Fruit fly (Drosophila melanogaster): ENCODE measurements around the gene Cyp6a18.

Cyp6a18 gene

DNA sequence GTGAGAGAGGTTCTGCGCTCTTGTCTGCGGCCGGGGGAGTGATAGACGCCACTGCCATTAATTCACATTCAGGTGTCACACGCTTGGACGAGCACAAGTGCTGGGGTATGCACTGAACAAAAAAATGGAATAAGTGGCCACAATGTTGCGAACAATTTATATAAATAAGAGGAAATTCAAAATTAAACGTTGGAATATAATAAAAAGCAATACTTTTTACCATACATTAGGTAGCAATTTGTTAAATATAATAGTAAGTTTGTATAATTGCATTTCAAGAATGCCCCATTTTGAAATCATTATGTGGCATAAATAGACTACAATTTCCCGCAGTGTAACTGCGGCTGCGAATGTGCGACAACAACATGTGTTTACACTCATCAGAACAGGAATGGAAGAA is 41.4 kb downstream of the Cyp6a18 start:
- no peak for TF ChIP-seq CG8478 (optimal IDR thresholded peaks at IDR 0.05)
- TF ChIP-seq CTCF (optimal IDR thresholded peaks at IDR 0.05) = no peak

DNA sequence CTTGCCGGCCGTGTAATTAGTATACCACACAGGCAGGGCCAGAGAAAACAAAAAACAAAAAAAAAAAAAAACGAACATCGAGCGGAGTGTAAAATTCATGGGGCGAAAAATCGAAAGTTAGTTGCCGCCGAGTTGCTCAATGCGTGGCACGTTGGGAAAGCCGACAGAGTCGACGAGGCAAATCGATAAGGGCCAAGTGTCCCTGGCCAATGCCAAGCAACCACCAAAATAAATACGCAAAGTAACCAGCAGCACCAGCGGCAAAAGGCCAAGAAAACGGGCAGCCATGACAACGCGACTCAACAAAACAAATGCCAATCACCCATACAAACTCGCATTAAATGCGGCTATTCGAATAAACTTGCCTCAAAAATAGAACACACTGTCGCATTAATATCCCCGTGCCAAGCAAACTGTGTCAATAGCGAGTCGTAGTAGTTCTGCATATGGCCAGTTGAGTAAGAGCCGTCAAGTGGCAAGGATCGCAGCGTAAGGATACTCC is 42.0 kb downstream of the Cyp6a18 start, which contains the start of gene CG12885:
Gene CG12885, plus strand, starts transcription at position 452 of the 502 bp plus-strand sequence.
- no peak for TF ChIP-seq CG8478 (optimal IDR thresholded peaks at IDR 0.05)
- no peak for TF ChIP-seq CTCF (optimal IDR thresholded peaks at IDR 0.05)
